Fruit fly (Drosophila melanogaster): Measurements from ENCODE around the gene CG15056.

- TF ChIP-seq CG8478 (optimal IDR thresholded peaks at IDR 0.05) (no peak), psq (optimal IDR thresholded peaks at IDR 0.05) (no peak), usp (GFP tag; optimal IDR thresholded peaks at IDR 0.05) (no peak)
Observed at dm6 chrX:18439367-18439766, 24.2 kb downstream of the CG15056 start, which contains the start of gene CG43841.
